Fruit fly (Drosophila melanogaster): ENCODE results near the gene tin.

tin gene

dm6 chr3R:21378595-21378994, at the start of gene tin (continued):
- TF ChIP-seq Ets21C (GFP tag; optimal IDR thresholded peaks at IDR 0.05), result peak; percentile 68
- TF ChIP-seq CG8119 (GFP tag; IDR thresholded peaks at IDR 0.05), result peak; percentile 97
- peak; percentile 95 for TF ChIP-seq CG3919 (GFP tag; optimal IDR thresholded peaks at IDR 0.05)
- peak; percentile 97 for TF ChIP-seq CG15336 (GFP tag; IDR thresholded peaks at IDR 0.05)
- peak; percentile 86 for TF ChIP-seq fd59A (GFP tag; optimal IDR thresholded peaks at IDR 0.05)
- TF ChIP-seq Blimp-1 (GFP tag; optimal IDR thresholded peaks at IDR 0.05), result peak; percentile 82
- peak; percentile 98 for TF ChIP-seq Eip78C (GFP tag)
- TF ChIP-seq net (GFP tag; optimal IDR thresholded peaks at IDR 0.05), result peak; percentile 93

- no peak for TF ChIP-seq pdm3 (GFP tag; optimal IDR thresholded peaks at IDR 0.05)
- TF ChIP-seq dac (GFP tag; optimal IDR thresholded peaks at IDR 0.05), result no peak
- peak; percentile 66 for TF ChIP-seq CG3032 (tag; optimal IDR thresholded peaks at IDR 0.05)
- peak; percentile 25 for TF ChIP-seq topi (GFP tag; optimal IDR thresholded peaks at IDR 0.05)
- peak; percentile 5 for TF ChIP-seq CG4318 (GFP tag; optimal IDR thresholded peaks at IDR 0.05)
- TF ChIP-seq CG8319 (GFP tag; optimal IDR thresholded peaks at IDR 0.05), result no peak
- TF ChIP-seq Gug (GFP tag; IDR thresholded peaks at IDR 0.05), result no peak
- TF ChIP-seq Hr39 (GFP tag; optimal IDR thresholded peaks at IDR 0.05), result peak; percentile 62
- TF ChIP-seq CG16779 (tag; optimal IDR thresholded peaks at IDR 0.05), result peak; percentile 23
- TF ChIP-seq CG11762 (GFP tag; optimal IDR thresholded peaks at IDR 0.05; ENCODE audit: insufficient read depth), result peak; percentile 9
- TF ChIP-seq acj6 (GFP tag; optimal IDR thresholded peaks at IDR 0.05), result peak; percentile 33
- TF ChIP-seq CG6276 (GFP tag; optimal IDR thresholded peaks at IDR 0.05), result no peak
- TF ChIP-seq lz (GFP tag; optimal IDR thresholded peaks at IDR 0.05), result peak; percentile 41
- peak; percentile 47 for TF ChIP-seq CG6792 (GFP tag; optimal IDR thresholded peaks at IDR 0.05)
- TF ChIP-seq Ets96B (tag; optimal IDR thresholded peaks at IDR 0.05), result peak; percentile 59
- TF ChIP-seq CG7368 (GFP tag; optimal IDR thresholded peaks at IDR 0.05), result no peak
- TF ChIP-seq Eip78C (GFP tag), result peak; percentile 81
- peak; percentile 46 for TF ChIP-seq CG10631 (GFP tag; optimal IDR thresholded peaks at IDR 0.05)
- TF ChIP-seq esn (GFP tag; optimal IDR thresholded peaks at IDR 0.05), result peak; percentile 69
- peak; percentile 55 for TF ChIP-seq Hr4 (GFP tag; optimal IDR thresholded peaks at IDR 0.05)
- TF ChIP-seq CG6854 (GFP tag; optimal IDR thresholded peaks at IDR 0.05), result no peak
- TF ChIP-seq Sox14 (GFP tag; optimal IDR thresholded peaks at IDR 0.05), result peak; percentile 45
- TF ChIP-seq spab (GFP tag; optimal IDR thresholded peaks at IDR 0.05), result peak; percentile 41
- TF ChIP-seq eg (GFP tag; IDR thresholded peaks at IDR 0.05), result peak; percentile 55; the same call in 1 of the 3 replicates
- peak; percentile 22 to 59 for TF ChIP-seq ss (GFP tag; optimal IDR thresholded peaks at IDR 0.05)
- TF ChIP-seq cyc (GFP tag; optimal IDR thresholded peaks at IDR 0.05), result peak; percentile 54
- TF ChIP-seq CG9139 (GFP tag; optimal IDR thresholded peaks at IDR 0.05), result no peak
- peak; percentile 52 for TF ChIP-seq CG10669 (GFP tag; optimal IDR thresholded peaks at IDR 0.05)
- TF ChIP-seq OdsH (GFP tag; optimal IDR thresholded peaks at IDR 0.05), result peak; percentile 38
- peak; percentile 34 for TF ChIP-seq net (GFP tag; optimal IDR thresholded peaks at IDR 0.05)
- TF ChIP-seq Eip93F (GFP tag; optimal IDR thresholded peaks at IDR 0.05), result no peak
- TF ChIP-seq CG3919 (GFP tag; optimal IDR thresholded peaks at IDR 0.05), result no peak
- peak; percentile 75 for TF ChIP-seq CG6163 (GFP tag; IDR thresholded peaks at IDR 0.05)
- TF ChIP-seq vri (GFP tag; optimal IDR thresholded peaks at IDR 0.05), result peak; percentile 26
- peak; percentile 36 for TF ChIP-seq CG8632 (GFP tag; optimal IDR thresholded peaks at IDR 0.05)
- TF ChIP-seq Ets21C (GFP tag; optimal IDR thresholded peaks at IDR 0.05), result peak; percentile 21
- TF ChIP-seq CG34406 (GFP tag; optimal IDR thresholded peaks at IDR 0.05), result peak; percentile 52
- peak; percentile 65 for TF ChIP-seq CG8119 (GFP tag; IDR thresholded peaks at IDR 0.05)
- no peak for TF ChIP-seq Lpt (GFP tag; optimal IDR thresholded peaks at IDR 0.05)
- peak; percentile 66 for TF ChIP-seq CG15336 (GFP tag; IDR thresholded peaks at IDR 0.05)
- no peak for TF ChIP-seq Sox15 (GFP tag; optimal IDR thresholded peaks at IDR 0.05)
- TF ChIP-seq Met (GFP tag; optimal IDR thresholded peaks at IDR 0.05), result peak; percentile 55
- TF ChIP-seq fkh (GFP tag; optimal IDR thresholded peaks at IDR 0.05), result no peak
- peak; percentile 35 for TF ChIP-seq CG6808 (GFP tag; optimal IDR thresholded peaks at IDR 0.05)
- TF ChIP-seq CG11902 (GFP tag; optimal IDR thresholded peaks at IDR 0.05), result no peak
- TF ChIP-seq dsx (GFP tag; optimal IDR thresholded peaks at IDR 0.05; ENCODE audit: poor library complexity, severe bottlenecking), result peak; percentile 63
- TF ChIP-seq Eip75B (GFP tag; optimal IDR thresholded peaks at IDR 0.05), result peak; percentile 32
These were observed 48.2 kb upstream of the tin start for dm6 chr3R:21330542-21330941.
